Fruit fly (Drosophila melanogaster) whole organism, adult: ENCODE results near the gene SF2.

Experiments used
- CG11617 ChIP-seq: fragments of 200-800 bp; sonication (Bioruptor generic); optimal IDR thresholded peaks from 2 replicates; lab custom pipeline; 2017; ENCODE audit warnings: mild to moderate bottlenecking, missing biosample characterization, missing genetic modification reagents, missing genetic modification characterization
- CG14711 ChIP-seq: fragments of 200-800 bp; sonication (Bioruptor generic); optimal IDR thresholded peaks from 2 replicates; lab custom pipeline; 2018; ENCODE audit warnings: missing biosample characterization, mild to moderate bottlenecking, missing genetic modification characterization, moderate library complexity
- CG1620 ChIP-seq: fragments of 200-800 bp; sonication (Bioruptor generic); optimal IDR thresholded peaks from 2 replicates; lab custom pipeline; 2016; ENCODE audit warnings: missing biosample characterization, missing genetic modification characterization
- CG33017 ChIP-seq: fragments of 200-800 bp; sonication (Bioruptor generic); optimal IDR thresholded peaks from 2 replicates; lab custom pipeline; 2018; ENCODE audit warnings: missing biosample characterization, mild to moderate bottlenecking, missing genetic modification characterization, moderate library complexity
- CG7101 ChIP-seq: fragments of 200-800 bp; sonication (Bioruptor generic); optimal IDR thresholded peaks from 2 replicates; lab custom pipeline; 2018; ENCODE audit warnings: missing biosample characterization, mild to moderate bottlenecking, missing genetic modification characterization, moderate library complexity
- Clk ChIP-seq: fragments of 200-800 bp; sonication (Bioruptor generic); optimal IDR thresholded peaks from 2 replicates; lab custom pipeline; 2017; ENCODE audit warnings: missing biosample characterization, missing genetic modification characterization
- bab1 ChIP-seq: fragments of 200-800 bp; sonication (Bioruptor generic); optimal IDR thresholded peaks from 3 replicates; lab custom pipeline; 2019; ENCODE audit warnings: missing biosample characterization, mild to moderate bottlenecking, missing genetic modification characterization, moderate library complexity
- cic ChIP-seq: fragments of 200-800 bp; sonication (Bioruptor generic); optimal IDR thresholded peaks from 2 replicates; lab custom pipeline; 2017; ENCODE audit warnings: missing biosample characterization, mild to moderate bottlenecking, missing genetic modification characterization, moderate library complexity
- kay ChIP-seq: fragments of 200-800 bp; sonication (Bioruptor generic); peaks from one replicate; lab custom pipeline; 2016; ENCODE audit warnings: missing biosample characterization, missing genetic modification characterization, borderline replicate concordance
- ovo ChIP-seq: fragments of 200-800 bp; sonication (Bioruptor generic); optimal IDR thresholded peaks from 2 replicates; lab custom pipeline; 2016; ENCODE audit warnings: missing biosample characterization, missing genetic modification characterization
- pad ChIP-seq: fragments of 200-800 bp; sonication (Bioruptor generic); optimal IDR thresholded peaks from 3 replicates; lab custom pipeline; 2017; ENCODE audit warnings: missing biosample characterization, missing genetic modification characterization, mild to moderate bottlenecking, moderate library complexity, missing genetic modification reagents
- tj ChIP-seq: fragments of 200-800 bp; sonication (Bioruptor generic); optimal IDR thresholded peaks from 3 replicates; lab custom pipeline; 2017; ENCODE audit warnings: missing biosample characterization, mild to moderate bottlenecking, missing genetic modification characterization, moderate library complexity

DNA sequence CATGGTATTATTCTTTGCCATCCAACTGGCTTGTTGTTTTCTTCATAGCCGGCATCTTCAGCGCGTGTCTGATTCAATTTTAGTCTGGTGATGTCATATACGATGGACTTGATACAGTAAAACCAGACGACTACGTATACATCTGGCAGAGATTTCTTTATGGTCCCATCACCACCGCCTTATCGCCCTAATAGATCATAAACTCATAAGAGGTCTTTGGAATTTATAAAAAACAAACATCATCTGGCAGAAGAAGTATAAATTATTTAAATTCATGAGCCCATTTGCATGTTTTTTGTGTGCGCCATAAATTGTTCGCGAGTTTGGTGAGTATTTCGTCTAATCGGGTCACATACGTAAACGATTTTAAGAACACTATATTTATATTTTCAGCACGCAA lies 6.5 kb upstream of the SF2 start:
- TF ChIP-seq Clk (GFP tag; lab: Kevin White, UChicago), result no peak
- TF ChIP-seq CG11617, result no peak
- TF ChIP-seq ovo (GFP tag; lab: Kevin White, UChicago), result no peak
- TF ChIP-seq tj (GFP tag; lab: Kevin White, UChicago), result no peak
- TF ChIP-seq kay, result no peak
- no peak for TF ChIP-seq bab1 (GFP tag; lab: Kevin White, UChicago)
- TF ChIP-seq CG33017 (tag; lab: Kevin White, UChicago), result no peak
- TF ChIP-seq CG7101 (tag; lab: Kevin White, UChicago), result no peak
- TF ChIP-seq cic, result no peak
- no peak for TF ChIP-seq CG14711 (tag; lab: Kevin White, UChicago)
- TF ChIP-seq CG1620, result no peak
- no peak for TF ChIP-seq pad (GFP tag; lab: Kevin White, UChicago)
